Worm (Caenorhabditis elegans): ENCODE measurements around the gene nhr-140.

The nhr-140 gene

DNA sequence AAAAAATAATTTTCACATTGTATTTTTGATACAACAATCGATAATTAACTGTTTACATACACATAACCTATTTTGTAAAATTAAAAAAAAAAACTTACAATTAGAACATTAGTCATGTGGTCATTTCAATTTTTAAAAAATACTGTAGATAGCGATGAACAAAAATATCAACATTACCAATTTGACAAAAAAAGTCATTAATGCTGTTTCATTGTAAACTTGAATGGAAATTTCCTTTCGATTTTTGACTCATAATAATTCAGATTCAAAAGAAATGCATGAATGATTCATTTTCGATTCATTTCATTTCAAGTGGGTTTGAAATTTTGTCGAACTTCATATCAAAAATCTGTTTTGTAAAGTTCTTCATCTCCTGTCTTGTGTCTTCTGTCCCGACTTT lies 20.0 kb upstream of the nhr-140 start, which contains the start of gene C33G8.2:
Gene C33G8.2 (plus strand): TSS at position 301 of the 400 bp plus-strand sequence.
- TF ChIP-seq madf-9 (GFP tag; conservative IDR thresholded peaks at IDR 0.05) (no peak), zip-2 (tag; optimal IDR thresholded peaks at IDR 0.05) (no peak), spr-3 (GFP tag; optimal IDR thresholded peaks at IDR 0.05) (no peak), ceh-32 (tag; optimal IDR thresholded peaks at IDR 0.05; ENCODE audit: poor library complexity) (no peak), lin-38 (GFP tag; IDR thresholded peaks at IDR 0.05) (no peak), nhr-102 (tag; optimal IDR thresholded peaks at IDR 0.05) (no peak), nhr-48 (tag; optimal IDR thresholded peaks at IDR 0.05) (no peak), nhr-41 (GFP tag; IDR thresholded peaks at IDR 0.05) (no peak), mep-1 (tag; optimal IDR thresholded peaks at IDR 0.05) (no peak), hlh-30 (tag; optimal IDR thresholded peaks at IDR 0.05; ENCODE audit: insufficient read depth) (no peak), lin-13 (GFP tag; optimal IDR thresholded peaks at IDR 0.05) (no peak), Y5F2A.4 (GFP tag; optimal IDR thresholded peaks at IDR 0.05) (no peak)

DNA sequence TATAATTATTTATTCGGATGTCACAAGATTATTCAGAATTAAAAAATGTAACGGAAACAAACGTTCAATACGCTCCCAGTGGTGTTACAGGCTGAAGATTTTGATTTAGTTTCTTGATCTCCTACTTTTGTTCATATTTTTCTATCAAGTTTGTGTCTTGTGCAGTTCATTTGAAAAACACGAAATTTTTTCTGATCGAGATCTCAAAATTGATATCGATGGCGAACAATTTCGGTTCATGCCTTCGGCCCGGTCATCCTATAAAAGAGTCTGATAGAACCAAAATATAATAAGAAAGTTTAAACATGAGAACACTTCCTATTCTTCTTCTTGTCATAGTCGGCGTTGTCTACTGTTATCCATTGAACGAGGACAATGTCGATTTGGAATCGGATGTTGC lies 17.8 kb upstream of the nhr-140 start, which contains the start of gene drd-10:
Gene drd-10 (plus strand): TSS at position 301 of the 400 bp plus-strand sequence.
- TF ChIP-seq nhr-6 (tag; optimal IDR thresholded peaks at IDR 0.05) (no peak), nhr-28 (tag; optimal IDR thresholded peaks at IDR 0.05) (no peak), jun-1 (tag; optimal IDR thresholded peaks at IDR 0.05) (no peak), F44E2.7 (GFP tag; IDR thresholded peaks at IDR 0.05) (no peak), nhr-48 (tag; optimal IDR thresholded peaks at IDR 0.05) (no peak), dpl-1 (GFP tag; optimal IDR thresholded peaks at IDR 0.05) (no peak), F37D6.2 (tag; optimal IDR thresholded peaks at IDR 0.05) (no peak), D1046.2 (GFP tag; IDR thresholded peaks at IDR 0.05) (no peak), zip-2 (tag; optimal IDR thresholded peaks at IDR 0.05) (no peak), lsy-2 (tag; optimal IDR thresholded peaks at IDR 0.05) (no peak), nhr-102 (tag; optimal IDR thresholded peaks at IDR 0.05) (no peak), ama-1 (optimal IDR thresholded peaks at IDR 0.05) (no peak), dmd-9 (GFP tag; IDR thresholded peaks at IDR 0.05) (no peak)

DNA sequence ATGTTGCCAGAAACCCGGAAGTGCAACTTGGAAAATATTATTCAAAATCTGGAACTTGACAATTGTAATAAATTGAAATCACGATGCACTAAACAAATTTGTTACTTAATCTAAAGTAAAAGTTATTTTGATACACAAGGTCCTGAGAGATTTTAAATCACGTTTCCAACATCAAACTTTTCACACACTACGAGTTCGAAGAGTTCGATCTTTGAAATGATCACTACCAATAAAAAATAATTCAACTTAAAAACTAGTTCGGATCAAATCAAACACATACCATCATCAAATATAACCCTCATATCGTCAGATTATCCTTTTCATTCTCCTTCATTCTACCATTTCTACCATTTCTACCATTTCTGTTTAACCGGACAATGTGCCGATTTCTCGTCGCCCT lies 16.5 kb upstream of the nhr-140 start, which contains the start of gene spig-10:
Gene spig-10 (plus strand): TSS at position 301 of the 400 bp plus-strand sequence.
- peak in 1 of 2 experiments; percentile 81 for TF ChIP-seq unc-62 (GFP tag; optimal IDR thresholded peaks at IDR 0.05 in 1 of 2)
- no peak for TF ChIP-seq unc-62 (tag; optimal IDR thresholded peaks at IDR 0.05)
- no peak for TF ChIP-seq php-3 (GFP tag; IDR thresholded peaks at IDR 0.05)

DNA sequence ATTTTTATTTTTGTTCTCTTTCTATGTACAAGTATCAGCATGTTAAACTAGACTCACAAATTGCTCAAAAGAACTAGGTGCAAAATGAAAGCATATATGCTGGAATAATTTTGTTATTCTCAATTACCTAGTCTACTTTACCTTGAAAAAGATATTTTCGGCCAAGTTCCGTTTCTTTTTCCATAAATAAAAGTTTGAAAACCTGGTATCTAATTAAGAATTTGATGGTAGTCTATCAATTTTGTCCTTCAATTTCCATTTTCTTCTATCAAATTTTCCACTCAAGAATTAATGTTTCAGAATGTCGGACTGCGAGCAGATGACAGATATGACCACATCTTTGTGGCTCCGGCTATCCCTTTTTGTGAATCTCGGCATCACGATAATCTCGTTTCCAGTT lies 14.4 kb upstream of the nhr-140 start, which contains the start of gene srab-4:
Gene srab-4 (plus strand): TSS at position 301 of the 400 bp plus-strand sequence.
- TF ChIP-seq ceh-62 (tag; optimal IDR thresholded peaks at IDR 0.05) (no peak), mxl-2 (GFP tag; conservative IDR thresholded peaks at IDR 0.05) (no peak), mxl-3 (GFP tag; optimal IDR thresholded peaks at IDR 0.05) (no peak), zip-11 (GFP tag; IDR thresholded peaks at IDR 0.05) (no peak), Y75B8A.6 (GFP tag; IDR thresholded peaks at IDR 0.05) (no peak), zag-1 (tag; optimal IDR thresholded peaks at IDR 0.05) (no peak), F37D6.2 (tag; optimal IDR thresholded peaks at IDR 0.05) (no peak), ceh-44 (GFP tag; IDR thresholded peaks at IDR 0.05) (no peak), madf-9 (GFP tag; conservative IDR thresholded peaks at IDR 0.05) (no peak), ceh-28 (tag; optimal IDR thresholded peaks at IDR 0.05) (no peak), lin-39 (tag; optimal IDR thresholded peaks at IDR 0.05) (no peak), dmd-8 (GFP tag; IDR thresholded peaks at IDR 0.05) (no peak), mes-2 (tag; optimal IDR thresholded peaks at IDR 0.05; ENCODE audit: poor library complexity, severe bottlenecking) (no peak), ceh-32 (tag; optimal IDR thresholded peaks at IDR 0.05; ENCODE audit: poor library complexity) (no peak), Y5F2A.4 (GFP tag; optimal IDR thresholded peaks at IDR 0.05) (no peak), ceh-20 (GFP tag; IDR thresholded peaks at IDR 0.05) (no peak), snpc-4 (tag; optimal IDR thresholded peaks at IDR 0.05) (no peak), tra-1 (GFP tag; IDR thresholded peaks at IDR 0.05) (no peak)

Measured in whole organism, L4 larva.